Worm (Caenorhabditis elegans): ENCODE data around the gene F54D11.4.

F54D11.4 gene

ce11 chrV:4615802-4616201 is at the start of gene F54D11.4, which contains the start of gene Y61A9LA.10:
Gene F54D11.4 (plus strand): TSS chrV:4616151.
Gene Y61A9LA.10 (minus strand): TSS chrV:4615817.
- TF ChIP-seq F10B5.3 (tag; optimal IDR thresholded peaks at IDR 0.05) (peak; percentile 9), ceh-62 (tag; optimal IDR thresholded peaks at IDR 0.05) (no peak), T26A8.4 (GFP tag; IDR thresholded peaks at IDR 0.05) (no peak), lsy-2 (tag; optimal IDR thresholded peaks at IDR 0.05) (peak in 1 of 2 experiments; percentile 83), vab-7 (GFP tag; IDR thresholded peaks at IDR 0.05) (no peak), mep-1 (tag; optimal IDR thresholded peaks at IDR 0.05) (peak; percentile 66), attf-4 (tag; optimal IDR thresholded peaks at IDR 0.05) (no peak), gei-8 (GFP tag; optimal IDR thresholded peaks at IDR 0.05) (no peak), rbr-2 (tag; optimal IDR thresholded peaks at IDR 0.05) (peak; percentile 50), mdt-29 (GFP tag; IDR thresholded peaks at IDR 0.05) (no peak), hlh-30 (tag; optimal IDR thresholded peaks at IDR 0.05; ENCODE audit: insufficient read depth) (peak; percentile 27), aha-1 (tag) (no peak), fos-1 (tag; optimal IDR thresholded peaks at IDR 0.05) (no peak), lin-13 (GFP tag; optimal IDR thresholded peaks at IDR 0.05) (no peak), dmd-9 (GFP tag; IDR thresholded peaks at IDR 0.05) (no peak), F37D6.2 (tag; optimal IDR thresholded peaks at IDR 0.05) (peak; percentile 22), nhr-42 (GFP tag; IDR thresholded peaks at IDR 0.05) (no peak), hlh-11 (tag; optimal IDR thresholded peaks at IDR 0.05) (no peak), arid-1 (GFP tag; conservative IDR thresholded peaks at IDR 0.05) (no peak), mxl-2 (GFP tag; conservative IDR thresholded peaks at IDR 0.05) (no peak), zip-2 (tag; optimal IDR thresholded peaks at IDR 0.05) (no peak), egl-27 (tag; optimal IDR thresholded peaks at IDR 0.05) (no peak), lin-38 (GFP tag; IDR thresholded peaks at IDR 0.05) (peak; percentile 69), ztf-7 (tag; optimal IDR thresholded peaks at IDR 0.05) (peak; percentile 54), nhr-102 (tag; optimal IDR thresholded peaks at IDR 0.05) (peak; percentile 51), nhr-77 (tag; optimal IDR thresholded peaks at IDR 0.05) (peak; percentile 52), dve-1 (tag; optimal IDR thresholded peaks at IDR 0.05; ENCODE audit: insufficient read depth) (peak; percentile 52), dpl-1 (GFP tag; optimal IDR thresholded peaks at IDR 0.05) (peak; percentile 72), ceh-32 (tag; optimal IDR thresholded peaks at IDR 0.05; ENCODE audit: poor library complexity) (no peak)

- TF ChIP-seq ZK337.2 (GFP tag; IDR thresholded peaks at IDR 0.05) (no peak), lin-29 (GFP tag; IDR thresholded peaks at IDR 0.05) (no peak), ctbp-1 (GFP tag; IDR thresholded peaks at IDR 0.05) (no peak), lin-1 (GFP tag; IDR thresholded peaks at IDR 0.05) (no peak), mdl-1 (tag; optimal IDR thresholded peaks at IDR 0.05) (peak in 1 of 2 experiments; percentile 23), egl-43 (GFP tag; IDR thresholded peaks at IDR 0.05) (no peak), snpc-1.2 (GFP tag; IDR thresholded peaks at IDR 0.05) (no peak), nhr-11 (tag; optimal IDR thresholded peaks at IDR 0.05) (no peak), aly-2 (tag; optimal IDR thresholded peaks at IDR 0.05) (no peak), nhr-77 (tag; optimal IDR thresholded peaks at IDR 0.05) (no peak), lsy-2 (tag; optimal IDR thresholded peaks at IDR 0.05) (peak in 1 of 2 experiments; percentile 70), nhr-28 (tag; optimal IDR thresholded peaks at IDR 0.05) (peak; percentile 10), nhr-102 (tag; optimal IDR thresholded peaks at IDR 0.05) (no peak), spr-1 (tag; optimal IDR thresholded peaks at IDR 0.05) (no peak), snpc-4 (tag; optimal IDR thresholded peaks at IDR 0.05) (no peak), dpl-1 (GFP tag; optimal IDR thresholded peaks at IDR 0.05) (peak; percentile 20), D1046.2 (GFP tag; IDR thresholded peaks at IDR 0.05) (no peak), hlh-30 (tag; optimal IDR thresholded peaks at IDR 0.05; ENCODE audit: insufficient read depth) (peak; percentile 78), hmg-1.1 (GFP tag; IDR thresholded peaks at IDR 0.05) (no peak), ceh-32 (tag; optimal IDR thresholded peaks at IDR 0.05; ENCODE audit: poor library complexity) (no peak), nhr-76 (tag; optimal IDR thresholded peaks at IDR 0.05) (no peak), ceh-20 (GFP tag; IDR thresholded peaks at IDR 0.05) (no peak), mes-2 (tag; optimal IDR thresholded peaks at IDR 0.05; ENCODE audit: poor library complexity, severe bottlenecking) (peak; percentile 42), ceh-44 (GFP tag; IDR thresholded peaks at IDR 0.05) (no peak), tag-97 (GFP tag; IDR thresholded peaks at IDR 0.05) (no peak), php-3 (GFP tag; IDR thresholded peaks at IDR 0.05) (no peak)
These were observed 45.8 kb upstream of the F54D11.4 start, which contains the start of gene sut-2 for ce11 chrV:4569999-4570627. Gene sut-2 (minus strand): TSS chrV:4570049.
